Fruit fly (Drosophila melanogaster) whole organism, embryonic: ENCODE data around the gene Cdk5alpha.
A peak's percentile ranks its signal among the peaks of the same experiment; 100 is the strongest.

Experiments
- BEAF-32 ChIP-seq: fragments of 200-800 bp; sonication (Bioruptor generic); optimal IDR thresholded peaks from 3 replicates; lab custom pipeline; 2017; ENCODE audit warnings: missing biosample characterization, missing genetic modification characterization, mild to moderate bottlenecking, moderate library complexity, missing genetic modification reagents
- CG10209 ChIP-seq: fragments of 200-800 bp; sonication (Bioruptor generic); optimal IDR thresholded peaks from 3 replicates; lab custom pipeline; 2017; ENCODE audit warnings: missing biosample characterization, mild to moderate bottlenecking, missing genetic modification characterization, missing genetic modification reagents
- CG1024 ChIP-seq: fragments of 200-800 bp; sonication (Bioruptor generic); IDR thresholded peaks from 2 replicates; pipeline ENCODE4 v1.3.6; 2022; ENCODE audit warnings: missing biosample characterization, missing genetic modification characterization
- CG11456 ChIP-seq: fragments of 200-800 bp; sonication (Bioruptor generic); IDR thresholded peaks from 3 replicates; pipeline ENCODE4 v1.3.6; 2022; ENCODE audit warnings: missing biosample characterization, missing genetic modification characterization
- CG14965 ChIP-seq: fragments of 200-800 bp; sonication (Bioruptor generic); optimal IDR thresholded peaks from 2 replicates; lab custom pipeline; 2016; ENCODE audit warnings: missing biosample characterization, missing genetic modification characterization, borderline replicate concordance
- CG15269 ChIP-seq: fragments of 200-800 bp; sonication (Bioruptor generic); optimal IDR thresholded peaks from 2 replicates; lab custom pipeline; 2018; ENCODE audit warnings: missing biosample characterization, mild to moderate bottlenecking, missing genetic modification characterization, moderate library complexity
- CG15514 ChIP-seq: fragments of 200-800 bp; sonication (Bioruptor generic); optimal IDR thresholded peaks from 3 replicates; lab custom pipeline; 2017; ENCODE audit warnings: missing biosample characterization, missing genetic modification characterization, mild to moderate bottlenecking, moderate library complexity, missing genetic modification reagents
- CG1602 ChIP-seq: fragments of 200-800 bp; sonication (Bioruptor generic); optimal IDR thresholded peaks from 3 replicates; lab custom pipeline; 2016; ENCODE audit warnings: missing biosample characterization, missing genetic modification characterization
- CG17328 ChIP-seq: fragments of 200-800 bp; sonication (Bioruptor generic); IDR thresholded peaks from 2 replicates; pipeline ENCODE4 v1.3.6; 2022; ENCODE audit warnings: missing biosample characterization, missing genetic modification characterization
- CG2712 ChIP-seq: fragments of 200-800 bp; optimal IDR thresholded peaks from 3 replicates; lab custom pipeline; 2019; ENCODE audit warnings: missing biosample characterization, mild to moderate bottlenecking, missing genetic modification characterization, moderate library complexity
- CG33213 ChIP-seq: fragments of 200-800 bp; sonication (Bioruptor generic); optimal IDR thresholded peaks from 3 replicates; lab custom pipeline; 2016; ENCODE audit warnings: missing biosample characterization, missing genetic modification characterization
- CG4360 ChIP-seq: fragments of 200-800 bp; sonication (Bioruptor generic); IDR thresholded peaks from 2 replicates; pipeline ENCODE4 v1.3.6; 2022; ENCODE audit warnings: missing biosample characterization, missing genetic modification characterization
- CG4617 ChIP-seq: fragments of 200-800 bp; sonication (Bioruptor generic); optimal IDR thresholded peaks from 3 replicates; lab custom pipeline; 2016; ENCODE audit warnings: missing biosample characterization, missing genetic modification characterization, borderline replicate concordance
- CG6175 ChIP-seq: fragments of 200-800 bp; sonication (Bioruptor generic); IDR thresholded peaks from 3 replicates; pipeline ENCODE4 v1.3.6; 2022; ENCODE audit warnings: missing biosample characterization, missing genetic modification characterization
- CG7357 ChIP-seq: fragments of 200-800 bp; sonication (Bioruptor generic); IDR thresholded peaks from 3 replicates; pipeline ENCODE4 v1.3.6; 2022; ENCODE audit warnings: missing biosample characterization, missing genetic modification characterization
- CG7839 ChIP-seq: fragments of 200-800 bp; sonication (Bioruptor generic); optimal IDR thresholded peaks from 3 replicates; lab custom pipeline; 2018; ENCODE audit warnings: missing biosample characterization, mild to moderate bottlenecking, missing genetic modification characterization, moderate library complexity
- CHES-1-like ChIP-seq: fragments of 200-800 bp; sonication (Bioruptor generic); optimal IDR thresholded peaks from 2 replicates; lab custom pipeline; 2016; ENCODE audit warnings: missing biosample characterization, missing genetic modification characterization
- D19A ChIP-seq: fragments of 200-800 bp; optimal IDR thresholded peaks from 3 replicates; lab custom pipeline; 2019; ENCODE audit warnings: missing biosample characterization, mild to moderate bottlenecking, missing genetic modification characterization, moderate library complexity
- Dek ChIP-seq: fragments of 200-800 bp; sonication (Bioruptor generic); optimal IDR thresholded peaks from 3 replicates; lab custom pipeline; 2019; ENCODE audit warnings: missing biosample characterization, mild to moderate bottlenecking, missing genetic modification characterization, moderate library complexity
- Elba2 ChIP-seq: fragments of 200-800 bp; sonication (Bioruptor generic); optimal IDR thresholded peaks from 3 replicates; lab custom pipeline; 2016; ENCODE audit warnings: missing biosample characterization, missing genetic modification characterization
- Hand ChIP-seq: fragments of 200-800 bp; sonication (Bioruptor generic); optimal IDR thresholded peaks from 2 replicates; lab custom pipeline; 2017; ENCODE audit warnings: mild to moderate bottlenecking, missing biosample characterization, missing genetic modification reagents, missing genetic modification characterization
- Med ChIP-seq: fragments of 200-800 bp; sonication (Bioruptor generic); peaks from one replicate; lab custom pipeline; 2016; ENCODE audit warnings: missing biosample characterization, missing genetic modification characterization, mild to moderate bottlenecking, inconsistent platforms, moderate library complexity
- NfI ChIP-seq: fragments of 200-800 bp; sonication (Bioruptor generic); optimal IDR thresholded peaks from 3 replicates; lab custom pipeline; 2018; ENCODE audit warnings: missing biosample characterization, mild to moderate bottlenecking, missing genetic modification characterization, moderate library complexity
- Pdp1 ChIP-seq, 2 experiments: fragments of 200-800 bp; sonication (Bioruptor generic); optimal IDR thresholded peaks; 3 replicates each; lab custom pipeline; 2016; ENCODE audit warnings: missing biosample characterization in 2 of 2, missing genetic modification characterization in 2 of 2, mild to moderate bottlenecking in 1 of 2, moderate library complexity in 1 of 2
- Rx ChIP-seq: fragments of 200-800 bp; sonication (Bioruptor generic); IDR thresholded peaks from 2 replicates; pipeline ENCODE4 v1.3.6; 2022; ENCODE audit warnings: missing biosample characterization, missing genetic modification characterization
- Ssrp ChIP-seq: fragments of 200-800 bp; sonication (Bioruptor generic); optimal IDR thresholded peaks from 2 replicates; lab custom pipeline; 2018; ENCODE audit warnings: missing biosample characterization, mild to moderate bottlenecking, missing genetic modification characterization, moderate library complexity
- bbx ChIP-seq: fragments of 200-800 bp; sonication (Bioruptor generic); IDR thresholded peaks from 2 replicates; pipeline ENCODE4 v1.3.6; 2022; ENCODE audit warnings: missing biosample characterization, missing genetic modification characterization; ENCODE audit not compliant: partially characterized antibody
- btn ChIP-seq: fragments of 200-800 bp; sonication (Bioruptor generic); optimal IDR thresholded peaks from 2 replicates; lab custom pipeline; 2016; ENCODE audit warnings: missing biosample characterization, missing genetic modification characterization
- gfzf ChIP-seq: fragments of 200-800 bp; sonication (Bioruptor generic); optimal IDR thresholded peaks from 2 replicates; lab custom pipeline; 2016; ENCODE audit warnings: missing biosample characterization, mild to moderate bottlenecking, missing genetic modification characterization, moderate library complexity
- grau ChIP-seq: fragments of 200-800 bp; optimal IDR thresholded peaks from 3 replicates; lab custom pipeline; 2019; ENCODE audit warnings: missing biosample characterization, mild to moderate bottlenecking, missing genetic modification characterization, moderate library complexity
- gsb-n ChIP-seq: fragments of 200-800 bp; sonication (Bioruptor generic); optimal IDR thresholded peaks from 3 replicates; lab custom pipeline; 2018; ENCODE audit warnings: missing biosample characterization, mild to moderate bottlenecking, missing genetic modification characterization
- jigr1 ChIP-seq: fragments of 200-800 bp; sonication (Bioruptor generic); IDR thresholded peaks from 3 replicates; pipeline ENCODE4 v1.3.6; 2022; ENCODE audit warnings: missing biosample characterization, missing genetic modification characterization
- jing ChIP-seq: fragments of 200-800 bp; sonication (Bioruptor generic); optimal IDR thresholded peaks from 2 replicates; lab custom pipeline; 2018; ENCODE audit warnings: missing biosample characterization, mild to moderate bottlenecking, missing genetic modification characterization
- mam ChIP-seq: fragments of 200-800 bp; sonication (Bioruptor generic); optimal IDR thresholded peaks from 3 replicates; lab custom pipeline; 2016; ENCODE audit warnings: missing biosample characterization, missing genetic modification characterization
- mld ChIP-seq: fragments of 200-800 bp; sonication (Bioruptor generic); IDR thresholded peaks from 3 replicates; pipeline ENCODE4 v1.3.6; 2022; ENCODE audit warnings: missing biosample characterization, missing genetic modification characterization; ENCODE audit not compliant: partially characterized antibody
- nmo ChIP-seq: fragments of 200-800 bp; sonication (Bioruptor generic); optimal IDR thresholded peaks from 2 replicates; lab custom pipeline; 2018; ENCODE audit warnings: missing biosample characterization, mild to moderate bottlenecking, missing genetic modification characterization, moderate library complexity
- onecut ChIP-seq: fragments of 200-800 bp; sonication (Bioruptor generic); IDR thresholded peaks from 2 replicates; pipeline ENCODE4 v1.3.6; 2022; ENCODE audit warnings: missing biosample characterization, missing genetic modification characterization
- p53 ChIP-seq: fragments of 200-800 bp; sonication (Bioruptor generic); optimal IDR thresholded peaks from 2 replicates; lab custom pipeline; 2016; ENCODE audit warnings: missing biosample characterization, missing genetic modification characterization
- pb ChIP-seq: fragments of 200-800 bp; sonication (Bioruptor generic); optimal IDR thresholded peaks from 3 replicates; lab custom pipeline; 2016; ENCODE audit warnings: missing biosample characterization, missing genetic modification characterization
- seq ChIP-seq: fragments of 200-800 bp; sonication (Bioruptor generic); IDR thresholded peaks from 2 replicates; pipeline ENCODE4 v1.3.6; 2022; ENCODE audit warnings: missing biosample characterization, missing genetic modification characterization
- ssp ChIP-seq: fragments of 200-800 bp; sonication (Bioruptor generic); IDR thresholded peaks from 2 replicates; pipeline ENCODE4 v1.3.6; 2022; ENCODE audit warnings: missing biosample characterization, missing genetic modification characterization
- sug ChIP-seq: fragments of 200-800 bp; optimal IDR thresholded peaks from 2 replicates; lab custom pipeline; 2019; ENCODE audit warnings: missing biosample characterization, mild to moderate bottlenecking, missing genetic modification characterization, moderate library complexity
- trem ChIP-seq: fragments of 200-800 bp; optimal IDR thresholded peaks from 3 replicates; lab custom pipeline; 2019; ENCODE audit warnings: missing biosample characterization, mild to moderate bottlenecking, missing genetic modification characterization, moderate library complexity
- vvl ChIP-seq: fragments of 200-800 bp; sonication (Bioruptor generic); IDR thresholded peaks from 2 replicates; pipeline ENCODE4 v1.3.6; 2022; ENCODE audit warnings: missing biosample characterization, missing genetic modification characterization
- zen ChIP-seq: fragments of 200-800 bp; sonication (Bioruptor generic); optimal IDR thresholded peaks from 3 replicates; lab custom pipeline; 2018; ENCODE audit warnings: missing biosample characterization, mild to moderate bottlenecking, missing genetic modification characterization, moderate library complexity

Gene Cdk5alpha

DNA sequence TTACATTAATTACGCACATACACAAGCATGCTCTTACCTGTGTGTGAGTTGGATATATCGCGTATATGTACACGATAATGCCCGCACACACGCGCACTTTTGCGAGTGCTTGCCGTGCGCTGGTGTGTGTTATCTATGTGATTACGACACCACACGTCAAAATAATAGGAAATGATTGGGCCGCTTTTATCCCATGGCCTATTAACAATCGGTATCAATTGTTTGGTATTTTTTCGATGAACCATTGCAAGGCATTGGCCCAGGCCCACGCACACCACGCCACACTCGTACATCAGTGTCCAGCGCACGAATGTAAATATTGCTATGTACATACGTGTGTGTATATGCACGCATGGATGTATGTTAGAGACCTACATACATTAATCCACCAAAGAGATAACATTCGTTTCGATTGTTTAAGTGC is 24.1 kb upstream of the Cdk5alpha start (continued):
- TF ChIP-seq onecut (peak; percentile 74), CG7357 (GFP tag; lab: Robert Waterston, UW) (no peak), gsb-n (peak; percentile 59), p53 (GFP tag; lab: Kevin White, UChicago) (no peak), vvl (GFP tag; lab: Robert Waterston, UW) (peak; percentile 93), CG10209 (GFP tag; lab: Kevin White, UChicago) (peak; percentile 63)
- TF ChIP-seq, all 482 proteins: peak for 284

dm6 chr2L:10334213-10334612 is 23.5 kb upstream of the Cdk5alpha start:
- TF ChIP-seq btn (no peak), CG17328 (0 out of 2 replicates have a peak, but pooled peaks have one; percentile 15), mld (0 out of 3 replicates have a peak, but pooled peaks have one; percentile 50), jing (GFP tag; lab: Kevin White, UChicago) (no peak), Elba2 (GFP tag; lab: Kevin White, UChicago) (peak; percentile 21), CG15269 (no peak), seq (GFP tag; lab: Robert Waterston, UW) (no peak), CG4360 (0 out of 2 replicates have a peak, but pooled peaks have one; percentile 6), CG14965 (GFP tag; lab: Kevin White, UChicago) (no peak), Med (GFP tag; lab: Kevin White, UChicago) (peak; percentile 71)

- peak; percentile 46 for TF ChIP-seq CG2712
- TF ChIP-seq mam = peak; percentile 14
- no peak for TF ChIP-seq Hand (GFP tag; lab: Kevin White, UChicago)
- TF ChIP-seq nmo = peak; percentile 25
- TF ChIP-seq zen = peak; percentile 23
- TF ChIP-seq bbx (GFP tag; lab: Robert Waterston, UW) = 0 out of 2 replicates have a peak, but pooled peaks have one; percentile 16
- TF ChIP-seq Pdp1 (GFP tag; optimal IDR thresholded peaks at IDR 0.05; lab: Kevin White, UChicago) = peak in 1 of 2 experiments; percentile 2
- TF ChIP-seq CG1602 (GFP tag; lab: Kevin White, UChicago) = no peak
- peak; percentile 21; the same call in 1 of the 2 replicates for TF ChIP-seq ssp (GFP tag; lab: Robert Waterston, UW)
- no peak for TF ChIP-seq CHES-1-like (GFP tag; lab: Kevin White, UChicago)
- TF ChIP-seq trem = peak; percentile 52
- peak; percentile 2 for TF ChIP-seq D19A
- TF ChIP-seq CG7839 = no peak
- TF ChIP-seq BEAF-32 = peak; percentile 45
- peak; percentile 24 for TF ChIP-seq sug (tag; lab: Kevin White, UChicago)
- no peak for TF ChIP-seq NfI (GFP tag; lab: Kevin White, UChicago)
- peak; percentile 99 for TF ChIP-seq CG15514 (GFP tag; lab: Kevin White, UChicago)
- TF ChIP-seq CG4617 = peak; percentile 77
- peak; percentile 58 for TF ChIP-seq gfzf (GFP tag; lab: Kevin White, UChicago)
- no peak for TF ChIP-seq mld
- TF ChIP-seq CG1024 = peak; percentile 33; the same call in 1 of the 2 replicates
- TF ChIP-seq pb (GFP tag; lab: Kevin White, UChicago) = no peak
- no peak for TF ChIP-seq Rx (GFP tag; lab: Robert Waterston, UW)
- peak; percentile 19 for TF ChIP-seq grau (tag; lab: Kevin White, UChicago)
- no peak for TF ChIP-seq CG11456 (GFP tag; lab: Robert Waterston, UW)
- TF ChIP-seq CG33213 (GFP tag; lab: Kevin White, UChicago) = no peak
- TF ChIP-seq CG6175 = no peak
- no peak for TF ChIP-seq jigr1 (GFP tag; lab: Robert Waterston, UW)
- no peak for TF ChIP-seq Ssrp
- peak; percentile 15 for TF ChIP-seq Dek (tag; lab: Kevin White, UChicago)
These were observed 22.6 kb upstream of the Cdk5alpha start, which contains the start of gene GATAd for dm6 chr2L:10333091-10333991. TSS of gene GATAd (plus strand) at chr2L:10333734.
